Worm (Caenorhabditis elegans) whole organism, late embryonic: ENCODE measurements around the gene Y69H2.9.

Experiments
- C08G9.2 ChIP-seq: sonication (generic microtip); optimal IDR thresholded peaks from 2 replicates; lab custom pipeline; 2016; ENCODE audit warnings: mild to moderate bottlenecking, missing genetic modification characterization, moderate library complexity, missing compliant biosample characterization
- C38D4.7 ChIP-seq: fragments of 200-800 bp; sonication (Bioruptor generic); optimal IDR thresholded peaks from 2 replicates; lab custom pipeline; 2018; ENCODE audit warnings: mild to moderate bottlenecking, missing genetic modification characterization, moderate library complexity, missing compliant biosample characterization
- K09A11.1 ChIP-seq: sonication (generic microtip); optimal IDR thresholded peaks from 2 replicates; lab custom pipeline; 2017; ENCODE audit warnings: antibody characterized with exemption, mild to moderate bottlenecking, missing genetic modification characterization, missing compliant biosample characterization; ENCODE audit not compliant: insufficient read depth
- ahr-1 ChIP-seq: sonication (generic microtip); optimal IDR thresholded peaks from 2 replicates; lab custom pipeline; 2016; ENCODE audit warnings: missing genetic modification characterization, missing compliant biosample characterization
- ceh-18 ChIP-seq: sonication (generic microtip); optimal IDR thresholded peaks from 2 replicates; lab custom pipeline; 2016; ENCODE audit warnings: missing genetic modification characterization, missing compliant biosample characterization
- ceh-19 ChIP-seq: fragments of 200-800 bp; sonication (Bioruptor generic); optimal IDR thresholded peaks from 2 replicates; lab custom pipeline; 2018; ENCODE audit warnings: mild to moderate bottlenecking, missing genetic modification characterization, missing compliant biosample characterization
- ceh-2 ChIP-seq: sonication (generic microtip); optimal IDR thresholded peaks from 2 replicates; lab custom pipeline; 2016; ENCODE audit warnings: missing genotype, missing genetic modification characterization, missing compliant biosample characterization
- ceh-24 ChIP-seq: sonication (generic microtip); optimal IDR thresholded peaks from 2 replicates; lab custom pipeline; 2016; ENCODE audit warnings: mild to moderate bottlenecking, missing genetic modification characterization, missing compliant biosample characterization
- ceh-48 ChIP-seq: sonication (generic microtip); optimal IDR thresholded peaks from 2 replicates; lab custom pipeline; 2016; ENCODE audit warnings: missing genetic modification characterization, inconsistent platforms, missing compliant biosample characterization
- ceh-6 ChIP-seq: fragments of 200-800 bp; sonication (Bioruptor generic); optimal IDR thresholded peaks from 2 replicates; lab custom pipeline; 2018; ENCODE audit warnings: mild to moderate bottlenecking, missing genetic modification characterization, missing compliant biosample characterization
- dve-1 ChIP-seq: sonication (generic microtip); optimal IDR thresholded peaks from 2 replicates; lab custom pipeline; 2017; ENCODE audit warnings: antibody characterized with exemption, mild to moderate bottlenecking, missing genetic modification characterization, missing compliant biosample characterization
- elt-2 ChIP-seq: sonication (generic microtip); optimal IDR thresholded peaks from 2 replicates; lab custom pipeline; 2016; ENCODE audit warnings: missing genetic modification reagents, missing genetic modification characterization, missing compliant biosample characterization
- elt-4 ChIP-seq: sonication (generic microtip); optimal IDR thresholded peaks from 2 replicates; lab custom pipeline; 2016; ENCODE audit warnings: missing genetic modification characterization, missing compliant biosample characterization
- ets-4 ChIP-seq: sonication (generic microtip); optimal IDR thresholded peaks from 2 replicates; lab custom pipeline; 2016; ENCODE audit warnings: missing genetic modification characterization, missing compliant biosample characterization
- fkh-10 ChIP-seq: fragments of 150-350 bp; optimal IDR thresholded peaks from 2 replicates; lab custom pipeline; 2014; ENCODE audit warnings: missing biosample characterization, missing genetic modification reagents, missing genetic modification characterization
- fkh-6 ChIP-seq: sonication (generic microtip); optimal IDR thresholded peaks from 2 replicates; lab custom pipeline; 2016; ENCODE audit warnings: missing genetic modification characterization, missing compliant biosample characterization
- gmeb-2 ChIP-seq: sonication (generic microtip); optimal IDR thresholded peaks from 2 replicates; lab custom pipeline; 2016; ENCODE audit warnings: missing genetic modification characterization, inconsistent platforms, missing compliant biosample characterization
- hlh-15 ChIP-seq: sonication (generic microtip); optimal IDR thresholded peaks from 2 replicates; lab custom pipeline; 2016; ENCODE audit warnings: missing genetic modification characterization, missing compliant biosample characterization
- hlh-6 ChIP-seq: sonication (generic microtip); optimal IDR thresholded peaks from 2 replicates; lab custom pipeline; 2016; ENCODE audit warnings: missing genotype, missing genetic modification characterization, missing compliant biosample characterization
- hlh-8 ChIP-seq: sonication (generic microtip); optimal IDR thresholded peaks from 2 replicates; lab custom pipeline; 2016; ENCODE audit warnings: missing genotype, missing genetic modification characterization, missing compliant biosample characterization
- lim-6 ChIP-seq: sonication (generic microtip); optimal IDR thresholded peaks from 2 replicates; lab custom pipeline; 2016; ENCODE audit warnings: missing genetic modification characterization, missing compliant biosample characterization
- mec-3 ChIP-seq: sonication (generic microtip); optimal IDR thresholded peaks from 2 replicates; lab custom pipeline; 2016; ENCODE audit warnings: borderline replicate concordance, missing genetic modification characterization, missing compliant biosample characterization
- nhr-11 ChIP-seq: fragments of 150-350 bp; optimal IDR thresholded peaks from 2 replicates; lab custom pipeline; 2014; ENCODE audit warnings: missing biosample characterization, missing genetic modification characterization
- odd-2 ChIP-seq: sonication (generic microtip); optimal IDR thresholded peaks from 2 replicates; lab custom pipeline; 2017; ENCODE audit warnings: antibody characterized with exemption, mild to moderate bottlenecking, missing genetic modification characterization, missing compliant biosample characterization
- pag-3 ChIP-seq: sonication (generic microtip); optimal IDR thresholded peaks from 2 replicates; lab custom pipeline; 2016; ENCODE audit warnings: missing compliant biosample characterization, missing genetic modification characterization, borderline replicate concordance
- pha-4 ChIP-seq: fragments of 150-350 bp; optimal IDR thresholded peaks from 2 replicates; lab custom pipeline; 2018; ENCODE audit warnings: missing biosample characterization, missing genetic modification reagents, missing genetic modification characterization
- pqm-1 ChIP-seq: sonication (generic microtip); optimal IDR thresholded peaks from 2 replicates; lab custom pipeline; 2016; ENCODE audit warnings: missing genetic modification characterization, missing compliant biosample characterization
- pros-1 ChIP-seq: fragments of 150-350 bp; optimal IDR thresholded peaks from 2 replicates; lab custom pipeline; 2014; ENCODE audit warnings: missing biosample characterization, missing genetic modification reagents, missing genetic modification characterization
- rnt-1 ChIP-seq: sonication (generic microtip); optimal IDR thresholded peaks from 2 replicates; lab custom pipeline; 2016; ENCODE audit warnings: missing genetic modification characterization, missing compliant biosample characterization
- syd-9 ChIP-seq: sonication (generic microtip); optimal IDR thresholded peaks from 2 replicates; lab custom pipeline; 2016; ENCODE audit warnings: mild to moderate bottlenecking, missing genetic modification characterization, moderate library complexity, missing compliant biosample characterization
- tbx-2 ChIP-seq: sonication (generic microtip); optimal IDR thresholded peaks from 2 replicates; lab custom pipeline; 2016; ENCODE audit warnings: missing genetic modification characterization, missing compliant biosample characterization
- tbx-7 ChIP-seq: sonication (generic microtip); optimal IDR thresholded peaks from 2 replicates; lab custom pipeline; 2016; ENCODE audit warnings: missing genotype, missing genetic modification characterization, missing compliant biosample characterization
- unc-42 ChIP-seq: sonication (generic microtip); optimal IDR thresholded peaks from 2 replicates; lab custom pipeline; 2016; ENCODE audit warnings: missing genotype, missing genetic modification characterization, missing compliant biosample characterization
- unc-55 ChIP-seq: sonication (generic microtip); optimal IDR thresholded peaks from 2 replicates; lab custom pipeline; 2017; ENCODE audit warnings: missing biosample characterization, missing genetic modification reagents, missing genetic modification characterization
- ztf-16 ChIP-seq: sonication (generic microtip); optimal IDR thresholded peaks from 2 replicates; lab custom pipeline; 2017; ENCODE audit warnings: missing genetic modification characterization, missing compliant biosample characterization

The Y69H2.9 gene

DNA sequence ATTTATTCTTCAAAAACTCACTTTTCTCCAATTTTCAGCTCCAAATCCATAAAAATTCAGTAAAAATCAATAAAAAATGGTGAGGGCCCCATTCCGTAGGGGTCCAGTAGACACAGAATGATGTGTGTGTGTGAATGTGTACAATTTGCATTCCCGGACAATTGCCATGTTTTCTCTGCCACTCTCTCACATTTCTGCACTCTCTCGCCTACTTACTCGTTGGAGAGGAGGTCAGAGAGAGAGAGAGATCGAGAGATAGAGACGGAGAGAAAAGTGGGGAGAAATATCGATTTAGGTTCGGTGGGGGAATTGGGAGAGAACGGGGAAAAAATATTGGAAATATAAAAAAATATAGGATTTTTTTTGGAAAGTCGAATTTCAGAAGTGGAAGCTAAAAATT lies 22.3 kb downstream of the Y69H2.9 start (continued):
- TF ChIP-seq K09A11.1 (tag; lab: Kevin White, UChicago) (no peak), ceh-48 (tag; lab: Kevin White, UChicago) (peak; percentile 90), tbx-7 (tag; lab: Kevin White, UChicago) (no peak), C38D4.7 (GFP tag; lab: Kevin White, UChicago) (no peak), pros-1 (tag; lab: Kevin White, UChicago) (peak; percentile 79), syd-9 (tag; lab: Kevin White, UChicago) (peak; percentile 29), nhr-11 (tag; lab: Kevin White, UChicago) (no peak), dve-1 (tag; lab: Kevin White, UChicago) (peak; percentile 52), elt-4 (tag; lab: Kevin White, UChicago) (no peak), unc-42 (tag; lab: Kevin White, UChicago) (peak; percentile 85), fkh-6 (tag; lab: Kevin White, UChicago) (peak; percentile 18), ceh-18 (tag; lab: Kevin White, UChicago) (peak; percentile 31), hlh-6 (tag; lab: Kevin White, UChicago) (no peak), hlh-8 (tag; lab: Kevin White, UChicago) (no peak), C08G9.2 (tag; lab: Kevin White, UChicago) (peak; percentile 49), mec-3 (tag; lab: Kevin White, UChicago) (no peak), gmeb-2 (tag; lab: Kevin White, UChicago) (no peak), tbx-2 (tag; lab: Kevin White, UChicago) (peak; percentile 90), ceh-19 (GFP tag; lab: Kevin White, UChicago) (peak; percentile 85), hlh-15 (tag; lab: Kevin White, UChicago) (no peak), pqm-1 (tag; lab: Kevin White, UChicago) (peak; percentile 65), ets-4 (tag; lab: Kevin White, UChicago) (peak; percentile 62), ztf-16 (tag; lab: Kevin White, UChicago) (peak; percentile 26), pag-3 (tag; lab: Kevin White, UChicago) (no peak), ceh-6 (GFP tag; lab: Kevin White, UChicago) (peak; percentile 27), fkh-10 (no peak), ahr-1 (tag; lab: Kevin White, UChicago) (no peak), unc-55 (GFP tag; lab: Kevin White, UChicago) (peak; percentile 92), elt-2 (tag; lab: Kevin White, UChicago) (peak; percentile 14), pha-4 (no peak), ceh-24 (no peak), odd-2 (peak; percentile 24)

DNA sequence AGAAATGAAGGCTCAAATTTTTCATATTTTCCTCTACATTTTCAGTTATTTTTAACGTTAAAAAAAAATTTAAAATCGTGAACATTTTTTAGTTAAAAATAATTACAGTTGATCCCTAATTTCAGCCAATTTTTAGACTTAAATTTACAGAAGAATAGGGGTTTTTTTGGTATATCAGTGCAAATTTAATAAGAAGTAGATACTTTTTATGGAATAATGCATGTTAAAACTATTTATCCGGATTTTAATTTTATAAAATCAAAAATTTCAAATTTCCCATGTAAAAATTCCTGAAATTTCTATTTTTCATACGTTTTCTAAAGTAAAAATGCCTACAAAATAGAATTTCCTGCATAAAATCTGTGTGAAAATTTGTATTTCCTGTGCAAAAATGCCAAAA lies 22.7 kb downstream of the Y69H2.9 start:
- TF ChIP-seq rnt-1 (tag; lab: Kevin White, UChicago) = no peak

DNA sequence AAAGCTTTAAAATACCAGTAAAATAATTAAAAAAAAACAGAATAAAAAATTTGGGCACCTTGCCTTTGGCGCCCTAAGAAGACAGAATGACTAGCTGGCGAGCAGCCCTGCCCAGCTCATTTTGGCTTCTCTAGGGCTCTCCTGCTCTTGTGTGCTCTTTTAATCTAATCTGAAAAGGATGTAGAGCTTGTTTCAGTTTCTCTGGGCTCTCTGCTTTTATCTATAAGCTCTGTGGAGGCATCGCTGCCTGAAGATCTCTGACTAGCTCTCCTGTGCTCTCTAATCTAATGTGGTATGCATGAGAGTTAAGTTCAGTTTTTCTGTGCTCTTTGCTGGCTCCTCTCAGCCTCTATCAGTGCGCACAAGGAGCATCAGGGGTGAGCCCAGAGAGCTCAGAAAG lies 24.5 kb downstream of the Y69H2.9 start:
- TF ChIP-seq unc-42 (tag; lab: Kevin White, UChicago) = peak; percentile 72
- TF ChIP-seq lim-6 (tag; lab: Kevin White, UChicago) = no peak

DNA sequence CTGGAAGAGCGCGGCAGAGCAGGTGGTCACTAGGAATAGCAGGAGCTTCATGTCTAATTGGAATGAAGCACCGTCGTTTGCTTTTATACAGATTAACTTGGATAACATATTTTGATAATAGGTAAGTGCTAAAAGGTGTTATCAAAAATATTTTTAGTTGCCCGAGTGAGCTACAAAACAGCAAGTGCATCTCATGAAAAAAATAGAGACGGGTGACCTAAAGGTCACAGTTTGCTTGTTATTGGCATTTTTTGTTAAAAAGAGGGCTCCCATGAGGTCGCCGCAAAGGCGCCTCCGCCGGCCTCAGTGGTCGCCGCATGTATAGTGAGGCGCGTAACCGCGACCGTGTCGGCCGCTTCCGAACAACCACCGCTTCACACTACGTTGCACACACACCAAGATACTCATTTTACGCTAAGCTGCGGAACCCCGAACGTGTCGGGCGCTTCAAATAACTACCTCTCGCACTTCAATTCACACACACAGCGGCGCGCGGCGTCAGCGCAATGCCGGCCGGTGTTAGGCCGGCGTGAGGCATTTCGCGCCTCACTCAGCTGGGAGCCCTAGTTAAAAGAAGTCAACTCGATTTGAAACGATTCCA lies 28.1 kb downstream of the Y69H2.9 start, which contains the start of gene asp-19:
Gene asp-19, minus strand, starts transcription at position 51 of the 601 bp plus-strand sequence.
- no peak for TF ChIP-seq ahr-1 (tag; lab: Kevin White, UChicago)
- TF ChIP-seq ceh-2 (tag; lab: Kevin White, UChicago) = no peak
- TF ChIP-seq tbx-2 (tag; lab: Kevin White, UChicago) = no peak
- no peak for TF ChIP-seq pag-3 (tag; lab: Kevin White, UChicago)
